Worm (Caenorhabditis elegans) whole organism, L4 larva: Measurements from ENCODE around the gene glb-24.
A peak's percentile ranks its signal among the peaks of the same experiment; 100 is the strongest.

Experiments
- F10B5.3 ChIP-seq: sonication (generic microtip); optimal IDR thresholded peaks from 2 replicates; lab custom pipeline; 2016; ENCODE audit warnings: mild to moderate bottlenecking, missing genetic modification characterization, missing compliant biosample characterization
- F44E2.7 ChIP-seq: fragments of 200-800 bp; sonication (Bioruptor generic); IDR thresholded peaks from 2 replicates; pipeline ENCODE4 v2.1.2; 2022; ENCODE audit warnings: missing genetic modification characterization, missing compliant biosample characterization
- F49E8.2 ChIP-seq: sonication (generic microtip); optimal IDR thresholded peaks from 2 replicates; lab custom pipeline; 2016; ENCODE audit warnings: missing compliant biosample characterization, mild to moderate bottlenecking, missing genetic modification characterization, borderline replicate concordance
- T26A8.4 ChIP-seq: fragments of 200-800 bp; sonication (Bioruptor generic); IDR thresholded peaks from 2 replicates; pipeline ENCODE4 v1.3.6; 2022; ENCODE audit warnings: missing genetic modification characterization, missing compliant biosample characterization
- Y48G9A.11 ChIP-seq: fragments of 200-800 bp; sonication (Bioruptor generic); IDR thresholded peaks from 2 replicates; pipeline ENCODE4 v1.3.6; 2022; ENCODE audit warnings: missing genetic modification reagents, missing genetic modification characterization, missing compliant biosample characterization
- ZK337.2 ChIP-seq: fragments of 200-800 bp; sonication (Bioruptor generic); IDR thresholded peaks from 2 replicates; pipeline ENCODE4 v1.3.6; 2022; ENCODE audit warnings: missing genetic modification reagents, missing genetic modification characterization, missing compliant biosample characterization
- ceh-32 ChIP-seq: sonication (generic microtip); optimal IDR thresholded peaks from 2 replicates; lab custom pipeline; 2016; ENCODE audit warnings: mild to moderate bottlenecking, missing genetic modification characterization, missing compliant biosample characterization; ENCODE audit not compliant: poor library complexity
- ceh-44 ChIP-seq: fragments of 200-800 bp; sonication (Bioruptor generic); IDR thresholded peaks from 2 replicates; pipeline ENCODE4 v1.3.6; 2022; ENCODE audit warnings: missing genetic modification reagents, missing genetic modification characterization, missing compliant biosample characterization
- daf-16 ChIP-seq, 3 experiments: sonication (generic microtip); optimal IDR thresholded peaks; 2 replicates each; lab custom pipeline; 2016 to 2017; ENCODE audit warnings: missing genetic modification characterization in 3 of 3, missing genetic modification reagents in 3 of 3, mild to moderate bottlenecking in 2 of 3, missing compliant biosample characterization in 2 of 3, missing biosample characterization in 1 of 3, moderate library complexity in 1 of 3
- daf-19 ChIP-seq: fragments of 200-800 bp; sonication (Bioruptor generic); conservative IDR thresholded peaks from 2 replicates; pipeline ENCODE4 v1.3.6; 2022; ENCODE audit warnings: missing genetic modification characterization, missing compliant biosample characterization
- dmd-6 ChIP-seq: fragments of 200-800 bp; sonication (Bioruptor generic); IDR thresholded peaks from 2 replicates; pipeline ENCODE4 v1.3.6; 2022; ENCODE audit warnings: missing genetic modification reagents, missing genetic modification characterization, missing compliant biosample characterization
- egl-43 ChIP-seq: fragments of 200-800 bp; sonication (Bioruptor generic); IDR thresholded peaks from 2 replicates; pipeline ENCODE4 v1.3.6; 2022; ENCODE audit warnings: missing genetic modification reagents, missing genetic modification characterization, missing compliant biosample characterization
- fkh-10 ChIP-seq: fragments of 150-350 bp; optimal IDR thresholded peaks from 2 replicates; lab custom pipeline; 2014; ENCODE audit warnings: missing biosample characterization, missing genetic modification reagents, missing genetic modification characterization
- fos-1 ChIP-seq: fragments of 150-350 bp; optimal IDR thresholded peaks from 2 replicates; lab custom pipeline; 2014; ENCODE audit warnings: missing biosample characterization, missing genetic modification characterization
- hif-1 ChIP-seq, 2 experiments: sonication (generic microtip); optimal IDR thresholded peaks; 2 replicates each; lab custom pipeline; 2016 to 2017; ENCODE audit warnings: missing compliant biosample characterization in 2 of 2, missing genetic modification characterization in 2 of 2, missing genetic modification reagents in 2 of 2, missing genotype in 2 of 2, mild to moderate bottlenecking in 1 of 2
- hmg-1.1 ChIP-seq: fragments of 200-800 bp; sonication (Bioruptor generic); IDR thresholded peaks from 2 replicates; pipeline ENCODE4 v1.3.6; 2022; ENCODE audit warnings: missing genetic modification reagents, missing genetic modification characterization, missing compliant biosample characterization
- lin-13 ChIP-seq: fragments of 150-350 bp; optimal IDR thresholded peaks from 2 replicates; lab custom pipeline; 2014; ENCODE audit warnings: missing biosample characterization, missing genetic modification reagents, missing genetic modification characterization
- lin-38 ChIP-seq: fragments of 200-800 bp; sonication (Bioruptor generic); IDR thresholded peaks from 2 replicates; pipeline ENCODE4 v1.3.6; 2022; ENCODE audit warnings: missing genetic modification reagents, missing genetic modification characterization, missing compliant biosample characterization
- mdt-29 ChIP-seq: fragments of 200-800 bp; sonication (Bioruptor generic); IDR thresholded peaks from 2 replicates; pipeline ENCODE4 v1.3.6; 2022; ENCODE audit warnings: missing genetic modification reagents, missing genetic modification characterization, missing compliant biosample characterization
- mep-1 ChIP-seq: fragments of 150-350 bp; sonication (generic microtip); optimal IDR thresholded peaks from 3 replicates; lab custom pipeline; 2014; ENCODE audit warnings: missing biosample characterization, missing genetic modification characterization
- mes-2 ChIP-seq: sonication (generic microtip); optimal IDR thresholded peaks from 2 replicates; lab custom pipeline; 2016; ENCODE audit warnings: missing genotype, mild to moderate bottlenecking, missing genetic modification characterization, missing compliant biosample characterization; ENCODE audit not compliant: poor library complexity, severe bottlenecking
- mxl-2 ChIP-seq: fragments of 200-800 bp; sonication (Bioruptor generic); conservative IDR thresholded peaks from 2 replicates; pipeline ENCODE4 v1.3.6; 2022; ENCODE audit warnings: missing genetic modification reagents, missing genetic modification characterization, missing compliant biosample characterization
- mxl-3 ChIP-seq: fragments of 200-800 bp; sonication (Bioruptor generic); optimal IDR thresholded peaks from 2 replicates; lab custom pipeline; 2018; ENCODE audit warnings: mild to moderate bottlenecking, missing genetic modification characterization, missing compliant biosample characterization
- nhr-10 ChIP-seq: fragments of 150-350 bp; optimal IDR thresholded peaks from 2 replicates; lab custom pipeline; 2014; ENCODE audit warnings: missing biosample characterization, missing genetic modification characterization
- nhr-102 ChIP-seq: sonication (generic microtip); optimal IDR thresholded peaks from 2 replicates; lab custom pipeline; 2016; ENCODE audit warnings: mild to moderate bottlenecking, missing genetic modification characterization, moderate library complexity, missing compliant biosample characterization
- nhr-11 ChIP-seq: fragments of 150-350 bp; optimal IDR thresholded peaks from 2 replicates; lab custom pipeline; 2014; ENCODE audit warnings: missing biosample characterization, missing genetic modification characterization
- nhr-237 ChIP-seq: sonication (generic microtip); optimal IDR thresholded peaks from 2 replicates; lab custom pipeline; 2017; ENCODE audit warnings: missing biosample characterization, missing genetic modification characterization
- nhr-25 ChIP-seq: sonication (generic microtip); optimal IDR thresholded peaks from 2 replicates; lab custom pipeline; 2017; ENCODE audit warnings: missing genetic modification characterization, mild to moderate bottlenecking, missing compliant biosample characterization, antibody characterized with exemption, moderate library complexity, borderline replicate concordance; ENCODE audit not compliant: insufficient read depth
- nhr-28 ChIP-seq: fragments of 150-350 bp; optimal IDR thresholded peaks from 2 replicates; lab custom pipeline; 2014; ENCODE audit warnings: missing biosample characterization, missing genetic modification characterization
- nhr-48 ChIP-seq: sonication (generic microtip); optimal IDR thresholded peaks from 2 replicates; lab custom pipeline; 2016; ENCODE audit warnings: mild to moderate bottlenecking, missing genetic modification characterization, missing compliant biosample characterization
- nhr-6 ChIP-seq: fragments of 150-350 bp; optimal IDR thresholded peaks from 2 replicates; lab custom pipeline; 2014; ENCODE audit warnings: missing biosample characterization, missing genetic modification characterization
- nhr-76 ChIP-seq: fragments of 150-350 bp; optimal IDR thresholded peaks from 2 replicates; lab custom pipeline; 2014; ENCODE audit warnings: missing biosample characterization, missing genetic modification characterization
- nhr-77 ChIP-seq: fragments of 150-350 bp; optimal IDR thresholded peaks from 2 replicates; lab custom pipeline; 2014; ENCODE audit warnings: missing biosample characterization, missing genetic modification characterization
- php-3 ChIP-seq: fragments of 200-800 bp; sonication (Bioruptor generic); IDR thresholded peaks from 2 replicates; pipeline ENCODE4 v1.3.6; 2022; ENCODE audit warnings: missing genetic modification reagents, missing genetic modification characterization, missing compliant biosample characterization
- sdz-12 ChIP-seq: fragments of 200-800 bp; sonication (Bioruptor generic); optimal IDR thresholded peaks from 2 replicates; lab custom pipeline; 2018; ENCODE audit warnings: mild to moderate bottlenecking, missing genetic modification characterization, missing compliant biosample characterization
- tra-1 ChIP-seq: fragments of 200-800 bp; sonication (Bioruptor generic); IDR thresholded peaks from 2 replicates; pipeline ENCODE4 v1.3.6; 2022; ENCODE audit warnings: missing genetic modification reagents, missing genetic modification characterization, missing compliant biosample characterization
- unc-130 ChIP-seq: sonication (generic microtip); optimal IDR thresholded peaks from 2 replicates; lab custom pipeline; 2016; ENCODE audit warnings: missing genetic modification reagents, missing genetic modification characterization, missing compliant biosample characterization
- unc-39 ChIP-seq: sonication (generic microtip); optimal IDR thresholded peaks from 2 replicates; lab custom pipeline; 2017; ENCODE audit warnings: missing biosample characterization, missing genetic modification characterization
- zip-11 ChIP-seq: fragments of 200-800 bp; sonication (Bioruptor generic); IDR thresholded peaks from 2 replicates; pipeline ENCODE4 v1.3.6; 2022; ENCODE audit warnings: missing genetic modification characterization, missing compliant biosample characterization
- ztf-11 ChIP-seq: fragments of 150-350 bp; optimal IDR thresholded peaks from 2 replicates; lab custom pipeline; 2014; ENCODE audit warnings: missing biosample characterization, missing genetic modification characterization
- ztf-7 ChIP-seq: fragments of 150-350 bp; optimal IDR thresholded peaks from 2 replicates; lab custom pipeline; 2014; ENCODE audit warnings: missing biosample characterization, missing genetic modification characterization

glb-24 gene

ce11 chrV:12921680-12922079, 35.9 kb upstream of the glb-24 start (continued):
- peak; percentile 25 for TF ChIP-seq nhr-77 (tag; lab: Kevin White, UChicago)
- TF ChIP-seq mxl-2 (GFP tag; lab: Robert Waterston, UW), result no peak
- TF ChIP-seq daf-16 (GFP tag; optimal IDR thresholded peaks at IDR 0.05; lab: Kevin White, UChicago), result no peak
- TF ChIP-seq daf-16 (tag; optimal IDR thresholded peaks at IDR 0.05; lab: Kevin White, UChicago), result peak; percentile 68
- no peak for TF ChIP-seq mes-2
- TF ChIP-seq nhr-6, result peak; percentile 48
- no peak for TF ChIP-seq nhr-11 (tag; lab: Kevin White, UChicago)
- TF ChIP-seq dmd-6 (GFP tag; lab: Robert Waterston, UW), result peak; percentile 88
- no peak for TF ChIP-seq Y48G9A.11
- TF ChIP-seq ceh-44 (GFP tag; lab: Robert Waterston, UW), result no peak
- peak; percentile 31 for TF ChIP-seq ztf-7 (tag; lab: Kevin White, UChicago)
- TF ChIP-seq egl-43 (GFP tag; lab: Robert Waterston, UW), result no peak

- TF ChIP-seq Y48G9A.11 (no peak), mxl-3 (GFP tag; lab: Kevin White, UChicago) (peak; percentile 54), ZK337.2 (GFP tag; lab: Robert Waterston, UW) (no peak), ceh-44 (GFP tag; lab: Robert Waterston, UW) (no peak), daf-16 (GFP tag; optimal IDR thresholded peaks at IDR 0.05; lab: Kevin White, UChicago) (no peak), daf-16 (tag; optimal IDR thresholded peaks at IDR 0.05; lab: Kevin White, UChicago) (peak; percentile 14), lin-38 (no peak), nhr-28 (peak; percentile 58), fkh-10 (GFP tag; lab: Kevin White, UChicago) (no peak), hmg-1.1 (GFP tag; lab: Robert Waterston, UW) (no peak), unc-39 (tag; lab: Kevin White, UChicago) (no peak), F49E8.2 (tag; lab: Kevin White, UChicago) (no peak), T26A8.4 (GFP tag; lab: Robert Waterston, UW) (no peak), hif-1 (tag; optimal IDR thresholded peaks at IDR 0.05; lab: Kevin White, UChicago) (no peak), nhr-237 (tag; lab: Kevin White, UChicago) (no peak), F10B5.3 (tag; lab: Kevin White, UChicago) (no peak), F44E2.7 (GFP tag; lab: Robert Waterston, UW) (no peak), zip-11 (GFP tag; lab: Robert Waterston, UW) (no peak), ztf-11 (tag; lab: Kevin White, UChicago) (no peak), mep-1 (tag; lab: Kevin White, UChicago) (no peak), nhr-10 (tag; lab: Kevin White, UChicago) (no peak), nhr-48 (tag; lab: Kevin White, UChicago) (no peak), php-3 (GFP tag; lab: Robert Waterston, UW) (no peak), daf-19 (no peak), dmd-6 (GFP tag; lab: Robert Waterston, UW) (peak; percentile 67), mxl-2 (GFP tag; lab: Robert Waterston, UW) (no peak), ztf-7 (tag; lab: Kevin White, UChicago) (no peak), sdz-12 (GFP tag; lab: Kevin White, UChicago) (no peak), ceh-32 (tag; lab: Kevin White, UChicago) (no peak), unc-130 (GFP tag; lab: Kevin White, UChicago) (no peak), mdt-29 (GFP tag; lab: Robert Waterston, UW) (no peak), lin-13 (GFP tag; lab: Kevin White, UChicago) (no peak), fos-1 (no peak), nhr-76 (tag; lab: Kevin White, UChicago) (no peak), nhr-25 (tag; lab: Kevin White, UChicago) (no peak), nhr-102 (no peak), tra-1 (GFP tag; lab: Robert Waterston, UW) (no peak)
- TF ChIP-seq, all 104 proteins: peak for 4
Observed at ce11 chrV:12919705-12920104, 33.9 kb upstream of the glb-24 start, which contains the start of gene lipl-1. Gene lipl-1 (plus strand): TSS chrV:12919986.
